Worm (Caenorhabditis elegans) whole organism, L3 larva: ENCODE data around the gene Y17G7B.18.
A peak's percentile ranks its signal among the peaks of the same experiment; 100 is the strongest.

Source experiments
- ceh-82 ChIP-seq: fragments of 150-350 bp; optimal IDR thresholded peaks from 2 replicates; lab custom pipeline; 2014; ENCODE audit warnings: missing biosample characterization, missing genetic modification characterization
- ceh-9 ChIP-seq: sonication (generic microtip); optimal IDR thresholded peaks from 2 replicates; lab custom pipeline; 2018; ENCODE audit warnings: missing biosample characterization, missing genetic modification characterization
- lin-39 ChIP-seq: fragments of 150-350 bp; optimal IDR thresholded peaks from 2 replicates; lab custom pipeline; 2018; ENCODE audit warnings: missing biosample characterization, missing genetic modification reagents, missing genetic modification characterization
- mdl-1 ChIP-seq: fragments of 150-350 bp; optimal IDR thresholded peaks from 2 replicates; lab custom pipeline; 2014; ENCODE audit warnings: missing biosample characterization, missing genetic modification characterization
- nfya-1 ChIP-seq: sonication (generic microtip); optimal IDR thresholded peaks from 2 replicates; lab custom pipeline; 2017; ENCODE audit warnings: missing genetic modification characterization, mild to moderate bottlenecking, missing compliant biosample characterization, antibody characterized with exemption, moderate library complexity; ENCODE audit not compliant: insufficient read depth
- nhr-76 ChIP-seq: fragments of 150-350 bp; sonication (generic microtip); optimal IDR thresholded peaks from 5 replicates; lab custom pipeline; 2014; ENCODE audit warnings: missing biosample characterization, missing genetic modification characterization
- skn-1 ChIP-seq: fragments of 150-350 bp; optimal IDR thresholded peaks from 2 replicates; lab custom pipeline; 2014; ENCODE audit warnings: missing biosample characterization, missing genetic modification characterization
- tbx-2 ChIP-seq: sonication (generic microtip); optimal IDR thresholded peaks from 2 replicates; lab custom pipeline; 2016; ENCODE audit warnings: mild to moderate bottlenecking, missing genetic modification characterization, missing compliant biosample characterization
- ztf-11 ChIP-seq: fragments of 150-350 bp; optimal IDR thresholded peaks from 2 replicates; lab custom pipeline; 2014; ENCODE audit warnings: missing biosample characterization, missing genetic modification characterization

DNA sequence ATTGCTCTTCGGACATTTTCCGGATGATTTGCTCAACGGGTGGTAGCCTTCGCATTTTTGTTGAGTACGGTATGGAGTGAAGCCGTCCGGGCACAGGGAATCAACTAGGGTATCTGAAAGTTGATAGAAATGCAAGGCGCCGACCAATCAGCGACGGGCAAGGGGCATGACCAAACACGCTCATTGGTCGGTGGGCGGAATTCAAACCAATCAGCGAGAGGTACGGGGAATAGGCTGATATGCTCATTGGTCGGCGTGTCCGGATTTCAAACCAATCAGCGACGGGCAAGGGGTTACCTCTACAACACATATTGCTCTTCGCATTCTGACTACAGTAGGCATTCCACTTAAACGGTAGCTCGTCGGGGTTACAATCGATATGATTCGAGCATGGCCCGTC lies 1.2 kb upstream of the Y17G7B.18 start:
- no peak for TF ChIP-seq ceh-9 (tag; lab: Kevin White, UChicago)
- no peak for TF ChIP-seq ceh-82 (tag; lab: Kevin White, UChicago)
- TF ChIP-seq lin-39: no peak
- no peak for TF ChIP-seq tbx-2
- no peak for TF ChIP-seq mdl-1
- no peak for TF ChIP-seq nhr-76 (tag; lab: Kevin White, UChicago)
- no peak for TF ChIP-seq ztf-11
- TF ChIP-seq skn-1: no peak
- TF ChIP-seq nfya-1: peak; percentile 88
